Fruit fly (Drosophila melanogaster) whole organism, embryonic: ENCODE data around the gene CG46440.

Experiments
- ATbp ChIP-seq: fragments of 200-800 bp; sonication (Bioruptor generic); optimal IDR thresholded peaks from 2 replicates; lab custom pipeline; 2017; ENCODE audit warnings: missing biosample characterization, mild to moderate bottlenecking, missing genetic modification characterization, missing genetic modification reagents
- B-H2 ChIP-seq: fragments of 200-800 bp; sonication (Bioruptor generic); optimal IDR thresholded peaks from 2 replicates; lab custom pipeline; 2018; ENCODE audit warnings: missing biosample characterization, mild to moderate bottlenecking, missing genetic modification characterization
- Bdp1 ChIP-seq: fragments of 200-800 bp; sonication (Bioruptor generic); optimal IDR thresholded peaks from 3 replicates; lab custom pipeline; 2016; ENCODE audit warnings: missing biosample characterization, missing genetic modification characterization
- C15 ChIP-seq: fragments of 200-800 bp; sonication (Bioruptor generic); IDR thresholded peaks from 3 replicates; pipeline ENCODE4 v1.3.6; 2022; ENCODE audit warnings: missing biosample characterization, missing genetic modification characterization
- CG11456 ChIP-seq: fragments of 200-800 bp; sonication (Bioruptor generic); IDR thresholded peaks from 3 replicates; pipeline ENCODE4 v1.3.6; 2022; ENCODE audit warnings: missing biosample characterization, missing genetic modification characterization
- CG11560 ChIP-seq: fragments of 200-800 bp; sonication (Bioruptor generic); IDR thresholded peaks from 3 replicates; pipeline ENCODE4 v1.3.6; 2022; ENCODE audit warnings: missing biosample characterization, missing genetic modification characterization
- CG12236 ChIP-seq: fragments of 200-800 bp; sonication (Bioruptor generic); optimal IDR thresholded peaks from 2 replicates; lab custom pipeline; 2016; ENCODE audit warnings: missing biosample characterization, missing genetic modification characterization
- CG13296 ChIP-seq: fragments of 200-800 bp; sonication (Bioruptor generic); optimal IDR thresholded peaks from 3 replicates; lab custom pipeline; 2018; ENCODE audit warnings: missing biosample characterization, mild to moderate bottlenecking, missing genetic modification characterization
- CG14441 ChIP-seq: fragments of 200-800 bp; sonication (Bioruptor generic); IDR thresholded peaks from 2 replicates; pipeline ENCODE4 v1.3.6; 2022; ENCODE audit warnings: missing biosample characterization, missing genetic modification characterization
- CG17359 ChIP-seq: fragments of 200-800 bp; sonication (Bioruptor generic); optimal IDR thresholded peaks from 3 replicates; lab custom pipeline; 2018; ENCODE audit warnings: missing biosample characterization, mild to moderate bottlenecking, missing genetic modification characterization, moderate library complexity
- CG17361 ChIP-seq: fragments of 200-800 bp; sonication (Bioruptor generic); IDR thresholded peaks from 3 replicates; pipeline ENCODE4 v1.3.6; 2022; ENCODE audit warnings: missing biosample characterization, missing genetic modification characterization
- CG1792 ChIP-seq: fragments of 200-800 bp; sonication (Bioruptor generic); optimal IDR thresholded peaks from 2 replicates; lab custom pipeline; 2016; ENCODE audit warnings: missing biosample characterization, missing genetic modification characterization
- CG18476 ChIP-seq: fragments of 200-800 bp; sonication (Bioruptor generic); optimal IDR thresholded peaks from 2 replicates; lab custom pipeline; 2016; ENCODE audit warnings: missing biosample characterization, mild to moderate bottlenecking, missing genetic modification characterization
- CG2889 ChIP-seq: fragments of 200-800 bp; sonication (Bioruptor generic); IDR thresholded peaks from 3 replicates; pipeline ENCODE4 v1.3.6; 2022; ENCODE audit warnings: missing biosample characterization, missing genetic modification characterization
- CG3065 ChIP-seq: fragments of 200-800 bp; sonication (Bioruptor generic); optimal IDR thresholded peaks from 2 replicates; lab custom pipeline; 2016; ENCODE audit warnings: missing biosample characterization, missing genetic modification characterization
- CG32532 ChIP-seq: fragments of 200-800 bp; sonication (Bioruptor generic); IDR thresholded peaks from 2 replicates; pipeline ENCODE4 v1.3.6; 2022; ENCODE audit warnings: missing biosample characterization, missing genetic modification characterization
- CG3281 ChIP-seq: fragments of 200-800 bp; sonication (Bioruptor generic); optimal IDR thresholded peaks from 3 replicates; lab custom pipeline; 2017; ENCODE audit warnings: missing biosample characterization, mild to moderate bottlenecking, missing genetic modification characterization
- CG34376 ChIP-seq: fragments of 200-800 bp; sonication (Bioruptor generic); optimal IDR thresholded peaks from 2 replicates; lab custom pipeline; 2018; ENCODE audit warnings: missing biosample characterization, mild to moderate bottlenecking, missing genetic modification characterization
- CG3995 ChIP-seq: fragments of 200-800 bp; sonication (Bioruptor generic); optimal IDR thresholded peaks from 3 replicates; lab custom pipeline; 2016; ENCODE audit warnings: missing biosample characterization, missing genetic modification characterization
- CG4424 ChIP-seq: fragments of 200-800 bp; sonication (Bioruptor generic); optimal IDR thresholded peaks from 3 replicates; lab custom pipeline; 2016; ENCODE audit warnings: missing biosample characterization, missing genetic modification characterization
- CG4617 ChIP-seq: fragments of 200-800 bp; sonication (Bioruptor generic); optimal IDR thresholded peaks from 3 replicates; lab custom pipeline; 2016; ENCODE audit warnings: missing biosample characterization, missing genetic modification characterization, borderline replicate concordance
- CG7786 ChIP-seq: fragments of 200-800 bp; sonication (Bioruptor generic); optimal IDR thresholded peaks from 2 replicates; lab custom pipeline; 2016; ENCODE audit warnings: missing biosample characterization, missing genetic modification characterization
- CG7987 ChIP-seq: fragments of 200-800 bp; sonication (Bioruptor generic); optimal IDR thresholded peaks from 2 replicates; lab custom pipeline; 2018; ENCODE audit warnings: missing biosample characterization, mild to moderate bottlenecking, missing genetic modification characterization, moderate library complexity
- CG9817 ChIP-seq: fragments of 200-800 bp; sonication (Bioruptor generic); optimal IDR thresholded peaks from 2 replicates; lab custom pipeline; 2018; ENCODE audit warnings: missing biosample characterization, mild to moderate bottlenecking, missing genetic modification characterization, moderate library complexity
- CG9932 ChIP-seq: fragments of 200-800 bp; sonication (Bioruptor generic); IDR thresholded peaks from 2 replicates; pipeline ENCODE4 v1.3.6; 2022; ENCODE audit warnings: missing biosample characterization, missing genetic modification characterization
- D ChIP-seq, 2 experiments: fragments of 200-800 bp in 1 of 2; fragments of >200 bp in 1 of 2; sonication (Bioruptor generic) in 1 of 2; optimal IDR thresholded peaks; 2 replicates in 1 of 2; 3 replicates in 1 of 2; lab custom pipeline; 2017; ENCODE audit warnings: mild to moderate bottlenecking in 1 of 2, missing biosample characterization in 1 of 2, missing genetic modification characterization in 1 of 2, missing genetic modification reagents in 1 of 2
- Dfd ChIP-seq, 2 experiments: fragments of >200 bp; optimal IDR thresholded peaks; 2 replicates each; lab custom pipeline; 2017; ENCODE audit warnings: missing biosample characterization in 2 of 2, missing genetic modification characterization in 2 of 2
- Dll ChIP-seq: fragments of 200-800 bp; sonication (Bioruptor generic); IDR thresholded peaks from 4 replicates; pipeline ENCODE4 v1.3.6; 2022; ENCODE audit warnings: missing biosample characterization, missing genetic modification characterization; ENCODE audit not compliant: partially characterized antibody
- Fer2 ChIP-seq: fragments of 200-800 bp; sonication (Bioruptor generic); optimal IDR thresholded peaks from 2 replicates; lab custom pipeline; 2018; ENCODE audit warnings: missing biosample characterization, mild to moderate bottlenecking, missing genetic modification characterization, moderate library complexity
- H15 ChIP-seq: fragments of 200-800 bp; sonication (Bioruptor generic); IDR thresholded peaks from 3 replicates; pipeline ENCODE4 v1.3.6; 2022; ENCODE audit warnings: missing biosample characterization, missing genetic modification characterization
- HmgD ChIP-seq: fragments of 200-800 bp; sonication (Bioruptor generic); optimal IDR thresholded peaks from 3 replicates; lab custom pipeline; 2016; ENCODE audit warnings: missing biosample characterization, missing genetic modification characterization
- MBD-R2 ChIP-seq: fragments of 200-800 bp; sonication (Bioruptor generic); IDR thresholded peaks from 2 replicates; pipeline ENCODE4 v1.3.6; 2022; ENCODE audit warnings: missing biosample characterization, missing genetic modification characterization
- NC2β ChIP-seq: fragments of 200-800 bp; sonication (Bioruptor generic); optimal IDR thresholded peaks from 2 replicates; lab custom pipeline; 2016; ENCODE audit warnings: missing biosample characterization, missing genetic modification characterization
- NfI ChIP-seq: fragments of 200-800 bp; sonication (Bioruptor generic); optimal IDR thresholded peaks from 3 replicates; lab custom pipeline; 2018; ENCODE audit warnings: missing biosample characterization, mild to moderate bottlenecking, missing genetic modification characterization, moderate library complexity
- PHDP ChIP-seq: fragments of 200-800 bp; sonication (Bioruptor generic); optimal IDR thresholded peaks from 3 replicates; lab custom pipeline; 2018; ENCODE audit warnings: missing biosample characterization, mild to moderate bottlenecking, missing genetic modification characterization, moderate library complexity
- Ptx1 ChIP-seq: fragments of 200-800 bp; sonication (Bioruptor generic); IDR thresholded peaks from 2 replicates; pipeline ENCODE4 v1.3.6; 2022; ENCODE audit warnings: missing biosample characterization, missing genetic modification characterization
- Sox100B ChIP-seq: fragments of 200-800 bp; sonication (Bioruptor generic); optimal IDR thresholded peaks from 3 replicates; lab custom pipeline; 2018; ENCODE audit warnings: missing biosample characterization, mild to moderate bottlenecking, missing genetic modification characterization
- ato ChIP-seq: fragments of 200-800 bp; sonication (Bioruptor generic); IDR thresholded peaks from 2 replicates; pipeline ENCODE4 v1.3.6; 2022; ENCODE audit warnings: missing biosample characterization, missing genetic modification characterization; ENCODE audit not compliant: partially characterized antibody
- chm ChIP-seq: fragments of 200-800 bp; sonication (Bioruptor generic); IDR thresholded peaks from 2 replicates; pipeline ENCODE4 v1.3.6; 2022; ENCODE audit warnings: missing biosample characterization, missing genetic modification characterization
- esg ChIP-seq: fragments of 200-800 bp; sonication (Bioruptor generic); conservative IDR thresholded peaks from 2 replicates; pipeline ENCODE4 v1.3.6; 2022; ENCODE audit warnings: missing biosample characterization, missing genetic modification characterization
- fu2 ChIP-seq: fragments of 200-800 bp; sonication (Bioruptor generic); optimal IDR thresholded peaks from 2 replicates; lab custom pipeline; 2016; ENCODE audit warnings: missing biosample characterization, missing genetic modification characterization
- odd ChIP-seq: fragments of 200-800 bp; sonication (Bioruptor generic); optimal IDR thresholded peaks from 2 replicates; lab custom pipeline; 2017; ENCODE audit warnings: missing biosample characterization, mild to moderate bottlenecking, missing genetic modification characterization
- onecut ChIP-seq: fragments of 200-800 bp; sonication (Bioruptor generic); IDR thresholded peaks from 2 replicates; pipeline ENCODE4 v1.3.6; 2022; ENCODE audit warnings: missing biosample characterization, missing genetic modification characterization
- ro ChIP-seq: fragments of 200-800 bp; sonication (Bioruptor generic); IDR thresholded peaks from 2 replicates; pipeline ENCODE4 v1.3.6; 2022; ENCODE audit warnings: missing biosample characterization, missing genetic modification characterization
- so ChIP-seq: fragments of 200-800 bp; sonication (Bioruptor generic); IDR thresholded peaks from 3 replicates; pipeline ENCODE4 v1.3.6; 2022; ENCODE audit warnings: missing biosample characterization, missing genetic modification characterization
- sqz ChIP-seq: fragments of 200-800 bp; sonication (Bioruptor generic); optimal IDR thresholded peaks from 3 replicates; lab custom pipeline; 2018; ENCODE audit warnings: missing biosample characterization, mild to moderate bottlenecking, missing genetic modification characterization
- tup ChIP-seq: fragments of 200-800 bp; sonication (Bioruptor generic); optimal IDR thresholded peaks from 2 replicates; lab custom pipeline; 2016; ENCODE audit warnings: missing biosample characterization, mild to moderate bottlenecking, missing genetic modification characterization, moderate library complexity
- vnd ChIP-seq: fragments of 200-800 bp; sonication (Bioruptor generic); IDR thresholded peaks from 3 replicates; pipeline ENCODE4 v1.3.6; 2022; ENCODE audit warnings: missing biosample characterization, missing genetic modification characterization; ENCODE audit not compliant: partially characterized antibody
- yki ChIP-seq: fragments of >200 bp; optimal IDR thresholded peaks from 3 replicates; lab custom pipeline; 2018

CG46440 gene

dm6 chrX:15811666-15812614 lies 45.7 kb downstream of the CG46440 start (continued):
- TF ChIP-seq C15 (GFP tag; lab: Robert Waterston, UW) (no peak), CG13296 (GFP tag; lab: Kevin White, UChicago) (no peak), CG9817 (tag; lab: Kevin White, UChicago) (no peak), chm (GFP tag; lab: Robert Waterston, UW) (peak; percentile 26; the same call in 1 of the 2 replicates), CG7987 (no peak), CG4424 (GFP tag; lab: Kevin White, UChicago) (no peak), Dll (no peak; the same call in 3 of the 4 replicates), CG9932 (GFP tag; lab: Robert Waterston, UW) (peak; percentile 34; the same call in 1 of the 2 replicates), D (optimal IDR thresholded peaks at IDR 0.05; lab: Kevin White, UChicago) (no peak), D (GFP tag; optimal IDR thresholded peaks at IDR 0.05; lab: Kevin White, UChicago) (no peak), CG11560 (tag; lab: Robert Waterston, UW) (no peak), odd (no peak), fu2 (no peak), CG17361 (no peak), ato (GFP tag; lab: Robert Waterston, UW) (no peak), CG17359 (tag; lab: Kevin White, UChicago) (no peak), CG12236 (GFP tag; lab: Kevin White, UChicago) (no peak), CG11456 (GFP tag; lab: Robert Waterston, UW) (no peak), NfI (GFP tag; lab: Kevin White, UChicago) (no peak), Fer2 (no peak), Ptx1 (GFP tag; lab: Robert Waterston, UW) (no peak), NC2β (GFP tag; lab: Kevin White, UChicago) (no peak), ro (GFP tag; lab: Robert Waterston, UW) (no peak), ATbp (GFP tag; lab: Kevin White, UChicago) (no peak), CG3281 (GFP tag; lab: Kevin White, UChicago) (no peak), Sox100B (no peak), CG4617 (GFP tag; lab: Kevin White, UChicago) (no peak), CG18476 (no peak), PHDP (no peak), esg (GFP tag; lab: Robert Waterston, UW) (no peak), B-H2 (peak; percentile 12), CG7786 (GFP tag; lab: Kevin White, UChicago) (no peak), H15 (GFP tag; lab: Robert Waterston, UW) (no peak), CG34376 (GFP tag; lab: Kevin White, UChicago) (peak; percentile 73), HmgD (GFP tag; lab: Kevin White, UChicago) (no peak), yki (lab: Kevin White, UChicago) (peak; percentile 98), sqz (GFP tag; lab: Kevin White, UChicago) (peak; percentile 44), so (GFP tag; lab: Robert Waterston, UW) (peak; percentile 38; the same call in 2 of the 3 replicates), onecut (peak; percentile 67), CG3995 (GFP tag; lab: Kevin White, UChicago) (no peak), MBD-R2 (no peak), Bdp1 (GFP tag; lab: Kevin White, UChicago) (no peak), CG2889 (no peak), vnd (GFP tag; lab: Robert Waterston, UW) (no peak), CG32532 (GFP tag; lab: Robert Waterston, UW) (peak; percentile 62; the same call in 1 of the 2 replicates), CG3065 (GFP tag; lab: Kevin White, UChicago) (no peak), CG14441 (GFP tag; lab: Robert Waterston, UW) (no peak), tup (GFP tag; lab: Kevin White, UChicago) (no peak), Dfd (GFP tag; optimal IDR thresholded peaks at IDR 0.05; lab: Kevin White, UChicago) (peak in 1 of 2 experiments; percentile 37), CG1792 (GFP tag; lab: Kevin White, UChicago) (no peak)
